Fruit fly (Drosophila melanogaster): ENCODE data around the gene CG34448.

CG34448 gene

DNA sequence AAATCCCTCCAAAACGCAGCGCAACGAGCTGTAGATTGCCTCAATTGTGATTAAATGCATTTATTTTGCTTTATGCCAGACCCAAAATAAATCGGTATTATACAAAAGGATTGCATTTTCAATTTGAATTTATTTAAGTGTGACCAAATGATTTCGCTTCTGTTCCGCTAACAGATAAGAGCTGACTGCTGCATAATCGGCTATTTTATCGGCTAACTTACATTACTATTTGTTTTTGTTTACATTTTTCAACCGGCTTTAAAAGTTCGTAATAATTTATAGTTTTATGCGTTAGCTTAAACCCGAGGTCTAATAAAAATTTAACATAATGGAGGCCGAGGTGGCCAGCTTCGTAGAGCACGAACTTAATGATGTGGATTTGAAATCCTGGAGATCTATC is 34.8 kb downstream of the CG34448 start, which contains the start of gene PIG-Wa (continued):
- no peak for TF ChIP-seq CG12071 (GFP tag; optimal IDR thresholded peaks at IDR 0.05)
- no peak for TF ChIP-seq gcm2 (GFP tag; optimal IDR thresholded peaks at IDR 0.05)
- no peak for TF ChIP-seq Dfd (GFP tag; optimal IDR thresholded peaks at IDR 0.05)
- no peak for TF ChIP-seq sqz (GFP tag; optimal IDR thresholded peaks at IDR 0.05)
- TF ChIP-seq Ada2b (GFP tag; IDR thresholded peaks at IDR 0.05), result no peak
- no peak for TF ChIP-seq Awh (GFP tag; IDR thresholded peaks at IDR 0.05)
- TF ChIP-seq eyg (GFP tag; optimal IDR thresholded peaks at IDR 0.05), result no peak
- no peak for TF ChIP-seq her (GFP tag; optimal IDR thresholded peaks at IDR 0.05)
- TF ChIP-seq dpn (GFP tag; optimal IDR thresholded peaks at IDR 0.05), result peak in 1 of 2 experiments; percentile 11
- no peak for TF ChIP-seq Side (GFP tag; optimal IDR thresholded peaks at IDR 0.05)
- no peak for TF ChIP-seq usp (GFP tag; optimal IDR thresholded peaks at IDR 0.05)
- TF ChIP-seq CG18599 (GFP tag; optimal IDR thresholded peaks at IDR 0.05), result no peak
- TF ChIP-seq Abd-B (GFP tag; optimal IDR thresholded peaks at IDR 0.05), result no peak
- TF ChIP-seq Hr78 (GFP tag; optimal IDR thresholded peaks at IDR 0.05), result no peak
- no peak for TF ChIP-seq danr (GFP tag; IDR thresholded peaks at IDR 0.05)
- no peak for TF ChIP-seq Hand (GFP tag; optimal IDR thresholded peaks at IDR 0.05)
- TF ChIP-seq CG1233 (GFP tag; optimal IDR thresholded peaks at IDR 0.05), result no peak
- TF ChIP-seq zen2 (GFP tag; IDR thresholded peaks at IDR 0.05; ENCODE audit: partially characterized antibody), result no peak; the same call in 2 of the 3 replicates
- TF ChIP-seq mirr (GFP tag; optimal IDR thresholded peaks at IDR 0.05), result no peak
- no peak for TF ChIP-seq dysf (GFP tag; IDR thresholded peaks at IDR 0.05)
- TF ChIP-seq eve (GFP tag; optimal IDR thresholded peaks at IDR 0.05), result no peak
- TF ChIP-seq jumu (GFP tag; optimal IDR thresholded peaks at IDR 0.05), result no peak
- no peak for TF ChIP-seq Mrtf (GFP tag; IDR thresholded peaks at IDR 0.05)
- TF ChIP-seq CG1602 (GFP tag; optimal IDR thresholded peaks at IDR 0.05), result no peak
- TF ChIP-seq Dip3 (GFP tag; optimal IDR thresholded peaks at IDR 0.05), result no peak
- TF ChIP-seq CG12391 (tag; optimal IDR thresholded peaks at IDR 0.05), result no peak
- TF ChIP-seq Aef1 (GFP tag; IDR thresholded peaks at IDR 0.05), result no peak
- no peak for TF ChIP-seq disco-r (GFP tag; optimal IDR thresholded peaks at IDR 0.05)
- TF ChIP-seq Tbp (GFP tag; optimal IDR thresholded peaks at IDR 0.05), result no peak
- no peak for TF ChIP-seq NC2α (GFP tag; optimal IDR thresholded peaks at IDR 0.05)
- TF ChIP-seq kay (GFP tag; optimal IDR thresholded peaks at IDR 0.05), result no peak
- TF ChIP-seq gro (GFP tag; optimal IDR thresholded peaks at IDR 0.05), result no peak
- TF ChIP-seq otp (GFP tag; IDR thresholded peaks at IDR 0.05), result no peak
- no peak for TF ChIP-seq Stat92E (GFP tag; optimal IDR thresholded peaks at IDR 0.05)
- no peak for TF ChIP-seq rib (GFP tag; IDR thresholded peaks at IDR 0.05)
- TF ChIP-seq CG11560 (tag; IDR thresholded peaks at IDR 0.05), result no peak
- no peak for TF ChIP-seq ken (GFP tag; IDR thresholded peaks at IDR 0.05)
- no peak for TF ChIP-seq CG10267 (tag; optimal IDR thresholded peaks at IDR 0.05)
- no peak for TF ChIP-seq CrebB (tag; optimal IDR thresholded peaks at IDR 0.05)
- no peak for TF ChIP-seq oc (tag; optimal IDR thresholded peaks at IDR 0.05)
- peak; percentile 84 for TF ChIP-seq Med (GFP tag)
- no peak for TF ChIP-seq HLH3B (GFP tag; IDR thresholded peaks at IDR 0.05)
- TF ChIP-seq CG8944 (GFP tag; optimal IDR thresholded peaks at IDR 0.05), result no peak
- TF ChIP-seq Usf (GFP tag; optimal IDR thresholded peaks at IDR 0.05), result no peak
- no peak for TF ChIP-seq cad (GFP tag; optimal IDR thresholded peaks at IDR 0.05)
- TF ChIP-seq CG10431 (GFP tag; optimal IDR thresholded peaks at IDR 0.05), result no peak
- no peak for TF ChIP-seq B-H1 (GFP tag; IDR thresholded peaks at IDR 0.05)
- TF ChIP-seq CG14860 (GFP tag; IDR thresholded peaks at IDR 0.05; ENCODE audit: partially characterized antibody), result no peak
- peak; percentile 90 for TF ChIP-seq Sry-δ (GFP tag; optimal IDR thresholded peaks at IDR 0.05)
- peak; percentile 6 for TF ChIP-seq mam (GFP tag; optimal IDR thresholded peaks at IDR 0.05)
- TF ChIP-seq CG17186 (GFP tag; optimal IDR thresholded peaks at IDR 0.05), result no peak
- TF ChIP-seq az2 (GFP tag; optimal IDR thresholded peaks at IDR 0.05), result no peak
- no peak for TF ChIP-seq CG12104 (GFP tag; optimal IDR thresholded peaks at IDR 0.05)
